Worm (Caenorhabditis elegans) whole organism, L2 larva: ENCODE measurements around the gene Y59E9AL.8.

Experiments
- zag-1 ChIP-seq: fragments of 150-350 bp; optimal IDR thresholded peaks from 2 replicates; lab custom pipeline; 2014; ENCODE audit warnings: missing biosample characterization, missing genetic modification characterization

Gene Y59E9AL.8

DNA sequence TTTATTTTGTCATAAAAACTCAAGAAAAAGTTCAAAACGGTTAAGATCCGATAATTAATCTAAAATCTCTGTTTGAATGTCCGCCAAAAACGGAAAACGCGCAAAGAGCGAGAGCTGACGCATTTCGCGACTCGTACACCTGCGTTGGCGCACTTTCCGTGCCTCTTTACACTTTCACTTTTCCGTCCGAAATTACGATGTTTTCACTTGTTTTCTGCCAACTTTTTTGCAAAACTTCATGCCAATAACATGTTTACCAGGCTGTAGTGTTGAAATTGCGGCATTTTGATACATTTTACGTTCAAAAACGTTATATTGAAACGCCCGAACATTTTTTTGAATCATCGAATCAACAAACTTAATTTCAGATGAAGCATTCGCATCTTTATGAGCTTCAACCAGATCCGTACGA lies 40.4 kb downstream of the Y59E9AL.8 start, which contains the start of gene W03F8.4 (continued):
- peak; percentile 40 for TF ChIP-seq zag-1 (tag; lab: Kevin White, UChicago)
